Worm (Caenorhabditis elegans): ENCODE data around the gene C30H6.9.

C30H6.9 gene

DNA sequence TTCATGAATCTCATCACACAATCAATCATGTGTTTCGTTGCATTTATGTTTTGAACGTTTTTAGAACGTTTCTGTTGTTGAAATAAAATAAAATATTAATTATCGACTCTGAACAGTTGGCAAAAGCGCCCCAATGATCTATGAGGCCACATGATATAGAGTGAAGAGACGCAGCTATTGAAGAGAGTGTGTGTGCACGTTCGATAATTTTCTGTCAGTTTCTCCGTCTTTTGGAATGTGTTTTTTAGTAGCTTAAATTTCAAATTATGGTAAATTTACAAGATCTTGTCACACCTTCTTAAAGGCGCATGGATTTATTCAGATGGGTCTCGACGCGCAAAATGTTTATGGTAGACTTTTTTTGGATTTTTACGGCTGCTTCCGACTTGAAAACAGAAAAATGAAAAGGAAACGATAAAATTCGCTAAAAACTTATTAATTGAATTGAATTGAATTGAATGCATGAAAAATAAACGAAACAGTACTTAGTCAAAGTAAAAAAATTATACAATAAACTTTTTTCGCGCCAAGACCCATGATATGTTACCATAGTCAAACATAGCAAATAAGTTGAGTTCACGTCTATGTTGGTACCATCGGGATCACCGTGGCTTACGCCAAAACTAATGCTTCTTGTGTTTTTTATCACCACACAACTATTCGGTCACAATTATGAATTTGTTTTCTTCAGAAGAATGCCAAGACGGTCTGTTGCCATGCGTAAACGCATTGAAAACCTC is 46.3 kb downstream of the C30H6.9 start, which contains the start of gene C49C3.15 (continued):
- no peak for TF ChIP-seq zfp-3 (GFP tag; conservative IDR thresholded peaks at IDR 0.05)
- no peak for TF ChIP-seq php-3 (GFP tag; IDR thresholded peaks at IDR 0.05)
- TF ChIP-seq Y5F2A.4 (GFP tag; optimal IDR thresholded peaks at IDR 0.05), result no peak
- TF ChIP-seq dmd-9 (GFP tag; IDR thresholded peaks at IDR 0.05), result no peak
- no peak for TF ChIP-seq ceh-62 (tag; optimal IDR thresholded peaks at IDR 0.05)
- no peak for TF ChIP-seq Y75B8A.6 (GFP tag; IDR thresholded peaks at IDR 0.05)
- TF ChIP-seq ama-1 (optimal IDR thresholded peaks at IDR 0.05), result no peak
- 0 out of 2 replicates have a peak, but pooled peaks have one; percentile 8 for TF ChIP-seq hmg-1.1 (GFP tag; IDR thresholded peaks at IDR 0.05)
- TF ChIP-seq daf-8 (GFP tag; IDR thresholded peaks at IDR 0.05), result no peak
- no peak for TF ChIP-seq ces-1 (GFP tag; optimal IDR thresholded peaks at IDR 0.05)
- TF ChIP-seq zip-11 (GFP tag; IDR thresholded peaks at IDR 0.05), result no peak
- TF ChIP-seq F49E8.2 (tag; optimal IDR thresholded peaks at IDR 0.05; ENCODE audit: borderline replicate concordance), result no peak
- no peak for TF ChIP-seq vab-7 (GFP tag; IDR thresholded peaks at IDR 0.05)
- peak; percentile 48; the same call in 1 of the 2 replicates for TF ChIP-seq lin-38 (GFP tag; IDR thresholded peaks at IDR 0.05)
- TF ChIP-seq mep-1 (tag; optimal IDR thresholded peaks at IDR 0.05), result peak; percentile 42
- no peak for TF ChIP-seq lin-1 (GFP tag; IDR thresholded peaks at IDR 0.05)
- TF ChIP-seq zfp-2 (tag; optimal IDR thresholded peaks at IDR 0.05), result no peak

DNA sequence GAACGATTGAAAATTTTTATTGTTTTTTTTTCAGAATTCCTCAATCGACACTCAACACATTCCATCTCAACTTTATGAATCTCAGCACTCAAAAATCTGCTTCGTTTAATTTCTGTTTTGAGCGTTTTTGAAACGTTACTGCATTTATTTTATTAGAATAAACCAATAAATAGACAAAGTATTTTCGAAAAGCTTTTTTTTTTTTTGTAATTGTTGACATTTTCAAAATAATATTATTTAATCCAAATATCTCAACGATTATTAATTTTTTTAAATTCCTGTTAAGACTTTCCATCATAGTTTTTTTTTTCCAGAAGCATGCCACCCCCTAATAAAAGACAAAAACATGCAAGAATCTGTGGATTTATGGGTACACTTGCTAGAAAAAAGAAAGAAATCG is 47.7 kb downstream of the C30H6.9 start, which contains the start of gene C49C3.7:
TSS of gene C49C3.7 (plus strand) at position 301 of the 400 bp plus-strand sequence.
- TF ChIP-seq daf-16 (GFP tag; optimal IDR thresholded peaks at IDR 0.05) (no peak), daf-16 (tag; optimal IDR thresholded peaks at IDR 0.05) (no peak), ces-1 (GFP tag; optimal IDR thresholded peaks at IDR 0.05) (no peak), aha-1 (tag) (peak; percentile 86), rbr-2 (tag; optimal IDR thresholded peaks at IDR 0.05) (no peak), skn-1 (tag; optimal IDR thresholded peaks at IDR 0.05) (no peak), arid-1 (GFP tag; conservative IDR thresholded peaks at IDR 0.05) (no peak)

DNA sequence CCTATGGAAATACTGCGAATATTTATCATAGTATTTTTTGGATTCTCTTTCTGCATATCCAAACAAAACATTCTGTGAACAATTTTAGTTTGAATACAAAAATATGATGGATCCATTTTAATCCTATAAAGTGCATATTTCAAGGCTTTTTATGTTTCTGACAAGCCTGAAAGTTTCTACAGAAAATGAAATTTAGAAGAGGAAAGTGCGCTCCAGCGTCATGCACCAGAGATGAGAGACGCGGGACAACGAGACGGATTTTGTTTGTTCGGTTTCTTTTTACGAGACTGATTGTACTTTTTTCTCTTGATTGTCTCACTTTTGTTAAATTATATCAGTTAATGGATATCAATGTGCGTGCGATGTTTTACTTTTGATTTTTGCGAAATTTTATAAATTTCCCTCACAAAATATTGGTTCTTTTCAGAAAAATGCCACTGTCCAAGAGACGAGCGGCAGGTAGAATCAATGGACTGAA is 48.8 kb downstream of the C30H6.9 start, which contains the start of gene C49C3.6:
TSS of gene C49C3.6 (plus strand) at position 428 of the 478 bp plus-strand sequence.
- TF ChIP-seq lin-13 (GFP tag; optimal IDR thresholded peaks at IDR 0.05), result no peak
- TF ChIP-seq snpc-1.2 (GFP tag; IDR thresholded peaks at IDR 0.05), result peak; percentile 61; the same call in 1 of the 2 replicates
- TF ChIP-seq lin-38 (GFP tag; IDR thresholded peaks at IDR 0.05), result peak; percentile 72
- TF ChIP-seq nhr-48 (tag; optimal IDR thresholded peaks at IDR 0.05), result no peak
- peak in 1 of 2 experiments; percentile 42 for TF ChIP-seq lsy-2 (tag; optimal IDR thresholded peaks at IDR 0.05)
- TF ChIP-seq daf-16 (GFP tag; optimal IDR thresholded peaks at IDR 0.05), result no peak
- peak; percentile 1 for TF ChIP-seq daf-16 (tag; optimal IDR thresholded peaks at IDR 0.05)
- TF ChIP-seq nhr-11 (tag; optimal IDR thresholded peaks at IDR 0.05), result no peak
- TF ChIP-seq egl-27 (tag; optimal IDR thresholded peaks at IDR 0.05), result no peak
- TF ChIP-seq arid-1 (GFP tag; conservative IDR thresholded peaks at IDR 0.05), result no peak
- no peak for TF ChIP-seq F49E8.2 (tag; optimal IDR thresholded peaks at IDR 0.05; ENCODE audit: borderline replicate concordance)
- no peak for TF ChIP-seq fos-1 (tag; optimal IDR thresholded peaks at IDR 0.05)
- TF ChIP-seq mxl-2 (GFP tag; conservative IDR thresholded peaks at IDR 0.05), result no peak
- TF ChIP-seq cey-2 (tag; optimal IDR thresholded peaks at IDR 0.05; ENCODE audit: borderline replicate concordance, insufficient read depth), result no peak
- no peak for TF ChIP-seq nhr-76 (tag; optimal IDR thresholded peaks at IDR 0.05)
- peak; percentile 28 for TF ChIP-seq mes-2 (tag; optimal IDR thresholded peaks at IDR 0.05; ENCODE audit: poor library complexity, severe bottlenecking)
- no peak for TF ChIP-seq tag-97 (GFP tag; IDR thresholded peaks at IDR 0.05)
- no peak for TF ChIP-seq egl-43 (GFP tag; IDR thresholded peaks at IDR 0.05)
- TF ChIP-seq madf-5 (GFP tag; IDR thresholded peaks at IDR 0.05), result no peak

All from whole organism, L4 larva.